Worm (Caenorhabditis elegans) whole organism, early embryonic: Measurements from ENCODE around the gene M163.11.

Experiments used
- B0310.2 ChIP-seq: sonication (generic microtip); optimal IDR thresholded peaks from 2 replicates; lab custom pipeline; 2016; ENCODE audit warnings: mild to moderate bottlenecking, missing genetic modification characterization, missing compliant biosample characterization
- aly-1 ChIP-seq: sonication (generic microtip); optimal IDR thresholded peaks from 2 replicates; lab custom pipeline; 2016; ENCODE audit warnings: missing genetic modification characterization, missing compliant biosample characterization
- ama-1 ChIP-seq: fragments of 150-350 bp; optimal IDR thresholded peaks from 2 replicates; lab custom pipeline; 2014
- ceh-13 ChIP-seq: fragments of 200-800 bp; sonication (Bioruptor generic); optimal IDR thresholded peaks from 2 replicates; lab custom pipeline; 2018; ENCODE audit warnings: mild to moderate bottlenecking, missing genetic modification characterization, missing compliant biosample characterization
- ceh-36 ChIP-seq: sonication (generic microtip); optimal IDR thresholded peaks from 2 replicates; lab custom pipeline; 2016; ENCODE audit warnings: missing genetic modification characterization, inconsistent platforms, missing compliant biosample characterization
- hmg-4 ChIP-seq: fragments of 200-800 bp; sonication (Bioruptor generic); optimal IDR thresholded peaks from 2 replicates; lab custom pipeline; 2018; ENCODE audit warnings: mild to moderate bottlenecking, missing genetic modification characterization, missing compliant biosample characterization
- scrt-1 ChIP-seq: fragments of 200-800 bp; sonication (Bioruptor generic); IDR thresholded peaks from 2 replicates; pipeline ENCODE4 v1.3.6; 2022; ENCODE audit warnings: missing genetic modification characterization, missing compliant biosample characterization
- sea-1 ChIP-seq: fragments of 200-800 bp; sonication (Bioruptor generic); conservative IDR thresholded peaks from 2 replicates; pipeline ENCODE4 v1.3.6; 2022; ENCODE audit warnings: missing genetic modification characterization, missing compliant biosample characterization

DNA sequence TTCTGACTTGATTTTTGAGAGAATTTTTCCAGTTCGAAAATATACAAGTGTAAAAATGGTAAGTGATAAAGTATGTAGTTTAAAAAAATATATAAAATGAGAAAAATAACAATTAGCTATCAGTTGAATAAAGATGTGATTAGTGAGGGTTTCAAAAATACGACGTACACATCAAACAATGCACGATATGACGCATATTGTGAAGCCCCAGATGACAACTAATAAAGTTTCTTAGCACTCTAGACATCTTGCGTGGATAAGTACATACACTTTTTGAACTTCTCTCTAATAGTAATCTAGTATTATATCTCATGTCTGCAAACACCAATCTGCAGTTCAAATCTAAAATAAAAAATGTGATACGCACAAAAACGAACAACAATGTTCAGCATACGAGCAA is 48.7 kb upstream of the M163.11 start:
- TF ChIP-seq hmg-4 (no peak), sea-1 (GFP tag; lab: Robert Waterston, UW) (no peak), scrt-1 (GFP tag; lab: Robert Waterston, UW) (no peak), ceh-36 (tag; lab: Kevin White, UChicago) (no peak), ceh-13 (GFP tag; lab: Kevin White, UChicago) (no peak), ama-1 (lab: Kevin White, UChicago) (no peak), B0310.2 (tag; lab: Kevin White, UChicago) (no peak), aly-1 (tag; lab: Kevin White, UChicago) (no peak)
